Worm (Caenorhabditis elegans): ENCODE measurements around the gene T05C7.9.
"Not testable (repeated sequence)": the region's sequence is repeated elsewhere in the genome, so short reads cannot be mapped to it uniquely, and the experiment has no call there.

Gene T05C7.9

ce11 chrIV:91680-92079 is 12.6 kb downstream of the T05C7.9 start, which contains the start of gene tpa-1:
Gene tpa-1 (plus strand): TSS chrIV:91980.
- TF ChIP-seq aly-1 (tag; optimal IDR thresholded peaks at IDR 0.05) (no peak), ets-7 (tag; optimal IDR thresholded peaks at IDR 0.05) (no peak), hmg-4 (GFP tag; optimal IDR thresholded peaks at IDR 0.05) (no peak), tbx-37 (GFP tag; conservative IDR thresholded peaks at IDR 0.05) (no peak), hmbx-1 (tag; optimal IDR thresholded peaks at IDR 0.05) (no peak), scrt-1 (GFP tag; IDR thresholded peaks at IDR 0.05) (no peak), tra-4 (tag; optimal IDR thresholded peaks at IDR 0.05) (no peak)

- TF ChIP-seq ets-7 (tag; optimal IDR thresholded peaks at IDR 0.05) (no peak), hmg-4 (GFP tag; optimal IDR thresholded peaks at IDR 0.05) (no peak), tra-4 (tag; optimal IDR thresholded peaks at IDR 0.05) (no peak), scrt-1 (GFP tag; IDR thresholded peaks at IDR 0.05) (no peak), tbx-37 (GFP tag; conservative IDR thresholded peaks at IDR 0.05) (no peak), ama-1 (optimal IDR thresholded peaks at IDR 0.05) (no peak), sea-1 (GFP tag; conservative IDR thresholded peaks at IDR 0.05) (no peak), hnd-1 (tag; optimal IDR thresholded peaks at IDR 0.05) (no peak), pes-1 (GFP tag; IDR thresholded peaks at IDR 0.05) (no peak), ceh-36 (tag; optimal IDR thresholded peaks at IDR 0.05) (no peak), hmbx-1 (tag; optimal IDR thresholded peaks at IDR 0.05) (no peak), tbx-11 (GFP tag; IDR thresholded peaks at IDR 0.05) (no peak), F13C5.2 (tag; optimal IDR thresholded peaks at IDR 0.05) (no peak)
Measured at ce11 chrIV:97681-98080, 18.6 kb downstream of the T05C7.9 start.

ce11 chrIV:102848-103247 is 23.8 kb downstream of the T05C7.9 start:
- no peak for TF ChIP-seq flt-1 (GFP tag; IDR thresholded peaks at IDR 0.05)
- TF ChIP-seq tbx-11 (GFP tag; IDR thresholded peaks at IDR 0.05): no peak
- TF ChIP-seq B0310.2 (tag; optimal IDR thresholded peaks at IDR 0.05): no peak
- no peak for TF ChIP-seq tra-4 (tag; optimal IDR thresholded peaks at IDR 0.05)
- no peak for TF ChIP-seq sea-1 (GFP tag; conservative IDR thresholded peaks at IDR 0.05)
- TF ChIP-seq ets-7 (tag; optimal IDR thresholded peaks at IDR 0.05): no peak
- no peak for TF ChIP-seq scrt-1 (GFP tag; IDR thresholded peaks at IDR 0.05)
- no peak for TF ChIP-seq pes-1 (GFP tag; IDR thresholded peaks at IDR 0.05)

ce11 chrIV:109307-109706 is 30.2 kb downstream of the T05C7.9 start, which contains the start of gene B0545.4:
Gene B0545.4 (minus strand): TSS chrIV:109407.
- TF ChIP-seq tbx-37 (GFP tag; conservative IDR thresholded peaks at IDR 0.05): no peak
- TF ChIP-seq ets-7 (tag; optimal IDR thresholded peaks at IDR 0.05): no peak
- TF ChIP-seq sea-1 (GFP tag; conservative IDR thresholded peaks at IDR 0.05): no peak

ce11 chrIV:111377-111776 is 32.3 kb downstream of the T05C7.9 start, which contains the start of gene F29C4.4:
Gene F29C4.4 (plus strand): TSS chrIV:111677.
- not testable (repeated sequence) for TF ChIP-seq hmg-4 (GFP tag; optimal IDR thresholded peaks at IDR 0.05); ceh-36 (tag; optimal IDR thresholded peaks at IDR 0.05); sea-1 (GFP tag; conservative IDR thresholded peaks at IDR 0.05)

- TF ChIP-seq aly-1 (tag; optimal IDR thresholded peaks at IDR 0.05) (no peak), ceh-36 (tag; optimal IDR thresholded peaks at IDR 0.05) (no peak), ets-7 (tag; optimal IDR thresholded peaks at IDR 0.05) (no peak), tbx-37 (GFP tag; conservative IDR thresholded peaks at IDR 0.05) (no peak), sea-1 (GFP tag; conservative IDR thresholded peaks at IDR 0.05) (peak; percentile 55; the same call in 1 of the 2 replicates)
Measured at ce11 chrIV:118786-119185, 39.7 kb downstream of the T05C7.9 start.

ce11 chrIV:119792-120191 is 40.7 kb downstream of the T05C7.9 start:
- TF ChIP-seq hnd-1 (tag; optimal IDR thresholded peaks at IDR 0.05): no peak

ce11 chrIV:121607-122006 is 42.5 kb downstream of the T05C7.9 start, which contains the start of gene tut-1:
Gene tut-1 (minus strand): TSS chrIV:121707.
- TF ChIP-seq ceh-13 (GFP tag; optimal IDR thresholded peaks at IDR 0.05): no peak
- TF ChIP-seq pes-1 (GFP tag; IDR thresholded peaks at IDR 0.05): no peak
- TF ChIP-seq hnd-1 (tag; optimal IDR thresholded peaks at IDR 0.05): no peak
- no peak for TF ChIP-seq B0310.2 (tag; optimal IDR thresholded peaks at IDR 0.05)
- TF ChIP-seq tbx-37 (GFP tag; conservative IDR thresholded peaks at IDR 0.05): no peak
- no peak for TF ChIP-seq flt-1 (GFP tag; IDR thresholded peaks at IDR 0.05)
- TF ChIP-seq hmg-4 (GFP tag; optimal IDR thresholded peaks at IDR 0.05): no peak
- no peak for TF ChIP-seq F13C5.2 (tag; optimal IDR thresholded peaks at IDR 0.05)
- no peak for TF ChIP-seq hmbx-1 (tag; optimal IDR thresholded peaks at IDR 0.05)
- no peak for TF ChIP-seq tbx-11 (GFP tag; IDR thresholded peaks at IDR 0.05)
- TF ChIP-seq scrt-1 (GFP tag; IDR thresholded peaks at IDR 0.05): no peak
- TF ChIP-seq ets-7 (tag; optimal IDR thresholded peaks at IDR 0.05): no peak
- TF ChIP-seq ama-1 (optimal IDR thresholded peaks at IDR 0.05): no peak
- TF ChIP-seq sea-1 (GFP tag; conservative IDR thresholded peaks at IDR 0.05): no peak

ce11 chrIV:125881-126781 is 47.1 kb downstream of the T05C7.9 start, which contains the start of the genes grld-1 and cox-6C:
Gene grld-1 (minus strand): TSS chrIV:125931.
Gene cox-6C (plus strand): TSS chrIV:126731.
- no peak for TF ChIP-seq tbx-11 (GFP tag; IDR thresholded peaks at IDR 0.05)
- peak; percentile 68 for TF ChIP-seq F13C5.2 (tag; optimal IDR thresholded peaks at IDR 0.05)
- no peak for TF ChIP-seq ama-1 (optimal IDR thresholded peaks at IDR 0.05)
- TF ChIP-seq ceh-13 (GFP tag; optimal IDR thresholded peaks at IDR 0.05): no peak
